Worm (Caenorhabditis elegans) whole organism, L3 larva: ENCODE results near the gene C04C11.25.

ENCODE experiments used
- R02D3.7 ChIP-seq: fragments of 150-350 bp; optimal IDR thresholded peaks from 2 replicates; lab custom pipeline; 2014; ENCODE audit warnings: missing biosample characterization, missing genetic modification characterization
- ZK546.5 ChIP-seq: sonication (generic microtip); optimal IDR thresholded peaks from 2 replicates; lab custom pipeline; 2017; ENCODE audit warnings: missing biosample characterization, missing genetic modification characterization
- aly-2 ChIP-seq: fragments of 150-350 bp; optimal IDR thresholded peaks from 2 replicates; lab custom pipeline; 2014; ENCODE audit warnings: missing biosample characterization, missing genetic modification characterization
- ama-1 ChIP-seq: fragments of 150-350 bp; optimal IDR thresholded peaks from 2 replicates; lab custom pipeline; 2018
- ceh-16 ChIP-seq: sonication (generic microtip); optimal IDR thresholded peaks from 2 replicates; lab custom pipeline; 2017; ENCODE audit warnings: missing biosample characterization, missing genetic modification characterization
- ceh-28 ChIP-seq: fragments of 150-350 bp; optimal IDR thresholded peaks from 2 replicates; lab custom pipeline; 2014; ENCODE audit warnings: missing biosample characterization, missing genetic modification reagents, missing genetic modification characterization
- ceh-82 ChIP-seq: fragments of 150-350 bp; optimal IDR thresholded peaks from 2 replicates; lab custom pipeline; 2014; ENCODE audit warnings: missing biosample characterization, missing genetic modification characterization
- ceh-9 ChIP-seq: sonication (generic microtip); optimal IDR thresholded peaks from 2 replicates; lab custom pipeline; 2018; ENCODE audit warnings: missing biosample characterization, missing genetic modification characterization
- daf-12 ChIP-seq: fragments of 150-350 bp; optimal IDR thresholded peaks from 2 replicates; lab custom pipeline; 2014; ENCODE audit warnings: missing biosample characterization, missing genetic modification reagents, missing genetic modification characterization
- egl-27 ChIP-seq: sonication (generic microtip); optimal IDR thresholded peaks from 4 replicates; lab custom pipeline; 2017; ENCODE audit warnings: missing biosample characterization, missing genetic modification reagents, missing genetic modification characterization
- egl-5 ChIP-seq: fragments of 150-350 bp; optimal IDR thresholded peaks from 2 replicates; lab custom pipeline; 2017; ENCODE audit warnings: missing biosample characterization, missing genetic modification reagents, missing genetic modification characterization, inconsistent platforms
- elt-1 ChIP-seq: fragments of 150-350 bp; optimal IDR thresholded peaks from 2 replicates; lab custom pipeline; 2014; ENCODE audit warnings: missing biosample characterization, missing genetic modification characterization
- elt-2 ChIP-seq: sonication (generic microtip); optimal IDR thresholded peaks from 2 replicates; lab custom pipeline; 2016; ENCODE audit warnings: missing genetic modification reagents, mild to moderate bottlenecking, missing genetic modification characterization, missing compliant biosample characterization
- elt-3 ChIP-seq, 3 experiments: fragments of 150-350 bp in 1 of 3; sonication (generic microtip) in 2 of 3; optimal IDR thresholded peaks; 2 replicates in 2 of 3; 4 replicates in 1 of 3; lab custom pipeline; 2014 to 2017; ENCODE audit warnings: missing biosample characterization in 3 of 3, missing genetic modification characterization in 3 of 3
- eor-1 ChIP-seq, 2 experiments: fragments of 150-350 bp; optimal IDR thresholded peaks; 2 replicates each; lab custom pipeline; 2014 to 2018; ENCODE audit warnings: missing biosample characterization in 2 of 2, missing genetic modification characterization in 2 of 2
- fkh-10 ChIP-seq: sonication (generic microtip); optimal IDR thresholded peaks from 2 replicates; lab custom pipeline; 2017; ENCODE audit warnings: missing biosample characterization, missing genetic modification reagents, missing genetic modification characterization
- fkh-2 ChIP-seq: fragments of 150-350 bp; optimal IDR thresholded peaks from 2 replicates; lab custom pipeline; 2014; ENCODE audit warnings: missing biosample characterization, missing genetic modification reagents, missing genetic modification characterization
- fos-1 ChIP-seq: fragments of 150-350 bp; optimal IDR thresholded peaks from 2 replicates; lab custom pipeline; 2014; ENCODE audit warnings: missing biosample characterization, missing genetic modification characterization
- hmg-11 ChIP-seq: sonication (generic microtip); optimal IDR thresholded peaks from 2 replicates; lab custom pipeline; 2016; ENCODE audit warnings: missing genetic modification characterization, missing compliant biosample characterization
- jun-1 ChIP-seq: fragments of 150-350 bp; optimal IDR thresholded peaks from 2 replicates; lab custom pipeline; 2014; ENCODE audit warnings: missing biosample characterization, missing genetic modification reagents, missing genetic modification characterization
- lin-15B ChIP-seq: fragments of 150-350 bp; optimal IDR thresholded peaks from 2 replicates; lab custom pipeline; 2014; ENCODE audit warnings: missing biosample characterization, missing genetic modification characterization
- lin-39 ChIP-seq: fragments of 150-350 bp; optimal IDR thresholded peaks from 2 replicates; lab custom pipeline; 2018; ENCODE audit warnings: missing biosample characterization, missing genetic modification reagents, missing genetic modification characterization
- lsy-12 ChIP-seq: sonication (generic microtip); optimal IDR thresholded peaks from 2 replicates; lab custom pipeline; 2016; ENCODE audit warnings: mild to moderate bottlenecking, missing genetic modification characterization, missing compliant biosample characterization
- mdl-1 ChIP-seq: fragments of 150-350 bp; optimal IDR thresholded peaks from 2 replicates; lab custom pipeline; 2014; ENCODE audit warnings: missing biosample characterization, missing genetic modification characterization
- mml-1 ChIP-seq: fragments of 150-350 bp; sonication (generic microtip); optimal IDR thresholded peaks from 3 replicates; lab custom pipeline; 2014; ENCODE audit warnings: missing biosample characterization, missing genetic modification characterization
- nfya-1 ChIP-seq: sonication (generic microtip); optimal IDR thresholded peaks from 2 replicates; lab custom pipeline; 2017; ENCODE audit warnings: missing genetic modification characterization, mild to moderate bottlenecking, missing compliant biosample characterization, antibody characterized with exemption, moderate library complexity; ENCODE audit not compliant: insufficient read depth
- nhr-11 ChIP-seq: fragments of 150-350 bp; optimal IDR thresholded peaks from 2 replicates; lab custom pipeline; 2014; ENCODE audit warnings: missing biosample characterization, missing genetic modification characterization
- nhr-12 ChIP-seq: fragments of 150-350 bp; optimal IDR thresholded peaks from 2 replicates; lab custom pipeline; 2014; ENCODE audit warnings: missing biosample characterization, missing genetic modification characterization
- nhr-23 ChIP-seq: fragments of 150-350 bp; optimal IDR thresholded peaks from 2 replicates; lab custom pipeline; 2014; ENCODE audit warnings: missing biosample characterization, missing genetic modification reagents, missing genetic modification characterization
- nhr-237 ChIP-seq: fragments of 150-350 bp; optimal IDR thresholded peaks from 2 replicates; lab custom pipeline; 2014; ENCODE audit warnings: missing biosample characterization, missing genetic modification characterization
- nhr-25 ChIP-seq: sonication (generic microtip); optimal IDR thresholded peaks from 2 replicates; lab custom pipeline; 2017; ENCODE audit warnings: missing biosample characterization, missing genetic modification characterization
- nhr-28 ChIP-seq: fragments of 150-350 bp; optimal IDR thresholded peaks from 2 replicates; lab custom pipeline; 2014; ENCODE audit warnings: missing biosample characterization, missing genetic modification characterization
- nhr-43 ChIP-seq: sonication (generic microtip); optimal IDR thresholded peaks from 2 replicates; lab custom pipeline; 2016; ENCODE audit warnings: mild to moderate bottlenecking, missing genetic modification characterization, missing compliant biosample characterization; ENCODE audit not compliant: poor library complexity, severe bottlenecking
- nhr-67 ChIP-seq: fragments of 150-350 bp; optimal IDR thresholded peaks from 2 replicates; lab custom pipeline; 2014; ENCODE audit warnings: missing biosample characterization, missing genetic modification characterization
- nhr-76 ChIP-seq: fragments of 150-350 bp; sonication (generic microtip); optimal IDR thresholded peaks from 5 replicates; lab custom pipeline; 2014; ENCODE audit warnings: missing biosample characterization, missing genetic modification characterization
- nhr-77 ChIP-seq: fragments of 150-350 bp; optimal IDR thresholded peaks from 2 replicates; lab custom pipeline; 2014; ENCODE audit warnings: missing biosample characterization, missing genetic modification characterization
- pha-4 ChIP-seq: fragments of 150-350 bp; optimal IDR thresholded peaks from 2 replicates; lab custom pipeline; 2014; ENCODE audit warnings: missing biosample characterization, missing genetic modification reagents, missing genetic modification characterization
- pqm-1 ChIP-seq: fragments of 150-350 bp; optimal IDR thresholded peaks from 2 replicates; lab custom pipeline; 2017; ENCODE audit warnings: missing biosample characterization, missing genetic modification characterization, inconsistent platforms
- sea-2 ChIP-seq: fragments of 150-350 bp; sonication (generic microtip); optimal IDR thresholded peaks from 4 replicates; lab custom pipeline; 2014; ENCODE audit warnings: missing biosample characterization, missing genetic modification reagents, missing genetic modification characterization
- skn-1 ChIP-seq: fragments of 150-350 bp; optimal IDR thresholded peaks from 2 replicates; lab custom pipeline; 2014; ENCODE audit warnings: missing biosample characterization, missing genetic modification characterization
- snpc-4 ChIP-seq: fragments of 150-350 bp; optimal IDR thresholded peaks from 2 replicates; lab custom pipeline; 2014; ENCODE audit warnings: missing biosample characterization, missing genetic modification characterization
- tbx-2 ChIP-seq: sonication (generic microtip); optimal IDR thresholded peaks from 2 replicates; lab custom pipeline; 2016; ENCODE audit warnings: mild to moderate bottlenecking, missing genetic modification characterization, missing compliant biosample characterization
- unc-39 ChIP-seq: sonication (generic microtip); optimal IDR thresholded peaks from 4 replicates; lab custom pipeline; 2017; ENCODE audit warnings: missing biosample characterization, missing genetic modification characterization
- unc-62 ChIP-seq: fragments of 150-350 bp; sonication (generic microtip); optimal IDR thresholded peaks from 4 replicates; lab custom pipeline; 2014; ENCODE audit warnings: missing biosample characterization, missing genetic modification reagents, missing genetic modification characterization
- zag-1 ChIP-seq: fragments of 150-350 bp; optimal IDR thresholded peaks from 2 replicates; lab custom pipeline; 2014; ENCODE audit warnings: missing biosample characterization, missing genetic modification characterization
- ztf-11 ChIP-seq: fragments of 150-350 bp; optimal IDR thresholded peaks from 2 replicates; lab custom pipeline; 2014; ENCODE audit warnings: missing biosample characterization, missing genetic modification characterization
- ztf-4 ChIP-seq: fragments of 150-350 bp; optimal IDR thresholded peaks from 2 replicates; lab custom pipeline; 2014; ENCODE audit warnings: missing biosample characterization, missing genetic modification characterization

Gene C04C11.25

DNA sequence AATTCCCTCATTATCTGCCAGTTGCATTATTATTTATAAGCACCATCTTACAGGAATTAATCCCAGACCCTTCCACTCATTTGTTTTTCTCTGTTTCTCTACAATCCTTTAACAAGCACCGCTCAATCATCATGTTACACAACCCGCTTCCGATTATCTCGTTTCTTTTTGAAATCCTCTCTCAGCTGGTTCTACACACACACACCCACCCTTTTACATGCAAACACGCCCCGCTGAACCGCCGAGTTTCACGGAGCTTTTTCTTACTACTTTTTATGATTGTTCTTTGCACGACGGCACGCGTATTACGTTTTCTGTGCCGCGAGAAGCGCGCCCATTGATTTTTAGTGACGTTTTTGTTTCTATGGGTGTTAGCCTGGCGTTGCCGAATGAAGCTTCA, 41.5 kb downstream of the C04C11.25 start:
- TF ChIP-seq nfya-1 (tag; lab: Kevin White, UChicago): peak; percentile 74
- TF ChIP-seq ceh-28 (tag; lab: Kevin White, UChicago): no peak
- peak; percentile 46 for TF ChIP-seq lin-15B
- TF ChIP-seq mdl-1 (tag; lab: Kevin White, UChicago): peak; percentile 4
- TF ChIP-seq elt-2 (tag; lab: Kevin White, UChicago): peak; percentile 13
- peak; percentile 10 for TF ChIP-seq pqm-1 (tag; lab: Kevin White, UChicago)
- TF ChIP-seq nhr-23 (tag; lab: Kevin White, UChicago): no peak
- TF ChIP-seq skn-1 (tag; lab: Kevin White, UChicago): peak; percentile 12
- TF ChIP-seq ztf-11: no peak
- no peak for TF ChIP-seq ceh-16
- no peak for TF ChIP-seq nhr-12 (tag; lab: Kevin White, UChicago)
- no peak for TF ChIP-seq snpc-4
- TF ChIP-seq nhr-43 (tag; lab: Kevin White, UChicago): no peak
- peak; percentile 23 for TF ChIP-seq pha-4 (tag; lab: Kevin White, UChicago)
- no peak for TF ChIP-seq aly-2
- peak; percentile 80 for TF ChIP-seq lin-39 (tag; lab: Kevin White, UChicago)
- TF ChIP-seq tbx-2 (tag; lab: Kevin White, UChicago): no peak
- TF ChIP-seq nhr-25 (tag; lab: Kevin White, UChicago): no peak
- no peak for TF ChIP-seq lsy-12 (tag; lab: Kevin White, UChicago)
- peak; percentile 4 for TF ChIP-seq fkh-10 (GFP tag; lab: Kevin White, UChicago)
- peak; percentile 19 for TF ChIP-seq egl-5 (tag; lab: Kevin White, UChicago)
- no peak for TF ChIP-seq ZK546.5 (tag; lab: Kevin White, UChicago)
- TF ChIP-seq jun-1: peak; percentile 3
- TF ChIP-seq fos-1 (tag; lab: Kevin White, UChicago): no peak
- TF ChIP-seq hmg-11 (tag; lab: Kevin White, UChicago): peak; percentile 32

DNA sequence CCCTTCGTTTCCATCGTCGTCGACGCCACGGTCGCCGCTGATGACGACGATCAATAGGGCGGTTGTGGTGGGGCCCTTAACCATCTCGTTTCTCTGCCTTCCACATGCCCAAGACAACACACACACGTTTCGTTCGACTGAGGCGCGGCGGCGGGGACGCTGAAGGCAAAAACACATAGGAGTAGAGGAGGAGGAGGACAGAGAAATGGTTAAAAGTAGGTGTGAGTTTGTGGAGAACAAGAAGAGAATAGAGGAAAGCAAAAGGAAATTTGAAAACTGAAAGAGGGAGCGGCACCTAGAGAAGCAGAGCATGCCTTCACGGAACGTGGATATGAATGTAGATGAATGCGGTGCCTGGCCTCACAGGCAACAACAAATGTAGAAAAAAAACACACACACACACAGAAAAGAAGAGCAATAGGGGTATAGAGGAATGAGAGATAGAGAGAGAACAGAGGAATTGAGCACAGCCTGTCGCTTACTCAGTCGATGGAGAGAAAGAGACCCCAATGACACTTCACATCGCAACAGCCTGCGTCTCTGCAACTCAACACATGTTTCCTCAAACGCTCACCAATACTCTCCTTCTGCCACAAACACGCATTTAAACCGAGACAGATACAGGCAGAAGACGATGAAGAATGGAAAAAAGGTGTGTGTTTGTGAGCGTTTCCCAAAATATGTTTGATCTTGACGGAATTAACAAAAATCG, 45.9 kb downstream of the C04C11.25 start:
- TF ChIP-seq pqm-1 (tag; lab: Kevin White, UChicago) (peak; percentile 27), ceh-16 (no peak), daf-12 (no peak), elt-3 (tag; optimal IDR thresholded peaks at IDR 0.05; lab: Kevin White, UChicago) (no peak), lin-39 (tag; lab: Kevin White, UChicago) (peak; percentile 50), nhr-23 (tag; lab: Kevin White, UChicago) (peak; percentile 31), pha-4 (tag; lab: Kevin White, UChicago) (peak; percentile 90), ceh-9 (tag; lab: Kevin White, UChicago) (no peak), nhr-77 (tag; lab: Kevin White, UChicago) (no peak), sea-2 (GFP tag; lab: Kevin White, UChicago) (no peak), tbx-2 (tag; lab: Kevin White, UChicago) (peak; percentile 55), elt-2 (tag; lab: Kevin White, UChicago) (peak; percentile 68), ztf-4 (peak; percentile 48), elt-1 (tag; lab: Kevin White, UChicago) (peak; percentile 57), zag-1 (tag; lab: Kevin White, UChicago) (no peak), nhr-11 (peak; percentile 60), nhr-76 (no peak), eor-1 (tag; optimal IDR thresholded peaks at IDR 0.05; lab: Kevin White, UChicago) (no peak), egl-27 (tag; lab: Kevin White, UChicago) (peak; percentile 48), lsy-12 (tag; lab: Kevin White, UChicago) (peak; percentile 55), skn-1 (tag; lab: Kevin White, UChicago) (peak; percentile 24), nhr-12 (tag; lab: Kevin White, UChicago) (no peak), aly-2 (no peak), fkh-2 (peak; percentile 40), unc-39 (tag; lab: Kevin White, UChicago) (no peak), snpc-4 (peak; percentile 63), ceh-28 (tag; lab: Kevin White, UChicago) (peak; percentile 62), fos-1 (tag; lab: Kevin White, UChicago) (no peak), nhr-237 (tag; lab: Kevin White, UChicago) (no peak), nhr-28 (tag; lab: Kevin White, UChicago) (no peak), mml-1 (tag; lab: Kevin White, UChicago) (no peak), nhr-25 (tag; lab: Kevin White, UChicago) (no peak), R02D3.7 (peak; percentile 10), ama-1 (lab: Kevin White, UChicago) (no peak), fkh-10 (GFP tag; lab: Kevin White, UChicago) (no peak), lin-15B (peak; percentile 20), nfya-1 (tag; lab: Kevin White, UChicago) (peak; percentile 63), egl-5 (tag; lab: Kevin White, UChicago) (peak; percentile 41), nhr-67 (no peak), ZK546.5 (tag; lab: Kevin White, UChicago) (no peak), nhr-43 (tag; lab: Kevin White, UChicago) (no peak), hmg-11 (tag; lab: Kevin White, UChicago) (peak; percentile 95), jun-1 (peak; percentile 76), ztf-11 (no peak), unc-62 (GFP tag; lab: Kevin White, UChicago) (peak; percentile 79), ceh-82 (no peak)
